Worm (Caenorhabditis elegans) whole organism, L4/young adult: ENCODE measurements around the gene fbxa-72.

Experiments
- W03F9.2 ChIP-seq: fragments of 150-350 bp; optimal IDR thresholded peaks from 2 replicates; lab custom pipeline; 2014; ENCODE audit warnings: missing biosample characterization, missing genetic modification characterization
- him-1 ChIP-seq: sonication (generic microtip); optimal IDR thresholded peaks from 2 replicates; lab custom pipeline; 2016; ENCODE audit warnings: missing genotype, missing genetic modification reagents, missing genetic modification characterization, missing compliant biosample characterization

DNA sequence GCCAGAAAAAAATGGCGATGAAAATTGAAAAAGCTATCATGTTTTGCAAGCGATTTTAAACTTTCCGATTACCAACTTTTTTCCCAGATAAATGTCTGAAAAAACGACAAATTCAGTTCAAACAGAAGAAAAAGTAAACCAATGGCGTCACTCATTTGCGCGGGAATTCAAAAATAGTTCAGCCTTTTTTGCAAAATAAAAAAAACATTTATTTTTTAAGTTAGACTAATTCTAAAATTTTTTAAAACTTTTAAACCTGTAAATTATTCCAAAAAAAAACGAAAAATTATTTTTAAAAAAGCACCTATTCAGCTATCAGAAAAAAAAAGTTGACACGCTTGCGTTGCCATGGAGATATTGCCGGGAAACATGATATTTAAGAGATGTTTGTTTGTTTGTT lies 36.3 kb upstream of the fbxa-72 start, which contains the start of gene cyp-33C11:
- TF ChIP-seq W03F9.2 (tag; lab: Kevin White, UChicago) (no peak), him-1 (no peak)
